Fruit fly (Drosophila melanogaster) whole organism, adult: ENCODE results near the gene Os-C.

Source experiments
- CG11617 ChIP-seq: fragments of 200-800 bp; sonication (Bioruptor generic); optimal IDR thresholded peaks from 2 replicates; lab custom pipeline; 2017; ENCODE audit warnings: mild to moderate bottlenecking, missing biosample characterization, missing genetic modification reagents, missing genetic modification characterization
- CG12768 ChIP-seq: fragments of 200-800 bp; sonication (Bioruptor generic); optimal IDR thresholded peaks from 2 replicates; lab custom pipeline; 2017; ENCODE audit warnings: missing biosample characterization, missing genetic modification characterization, mild to moderate bottlenecking, moderate library complexity, missing genetic modification reagents
- CG14711 ChIP-seq: fragments of 200-800 bp; sonication (Bioruptor generic); optimal IDR thresholded peaks from 2 replicates; lab custom pipeline; 2018; ENCODE audit warnings: missing biosample characterization, mild to moderate bottlenecking, missing genetic modification characterization, moderate library complexity
- CG1620 ChIP-seq: fragments of 200-800 bp; sonication (Bioruptor generic); optimal IDR thresholded peaks from 2 replicates; lab custom pipeline; 2016; ENCODE audit warnings: missing biosample characterization, missing genetic modification characterization
- CG33017 ChIP-seq: fragments of 200-800 bp; sonication (Bioruptor generic); optimal IDR thresholded peaks from 2 replicates; lab custom pipeline; 2018; ENCODE audit warnings: missing biosample characterization, mild to moderate bottlenecking, missing genetic modification characterization, moderate library complexity
- CG5204 ChIP-seq: fragments of 200-800 bp; sonication (Bioruptor generic); optimal IDR thresholded peaks from 2 replicates; lab custom pipeline; 2016; ENCODE audit warnings: missing biosample characterization, missing genetic modification characterization
- CG7045 ChIP-seq: fragments of 200-800 bp; sonication (Bioruptor generic); optimal IDR thresholded peaks from 2 replicates; lab custom pipeline; 2017; ENCODE audit warnings: missing biosample characterization, mild to moderate bottlenecking, missing genetic modification characterization
- CG7101 ChIP-seq: fragments of 200-800 bp; sonication (Bioruptor generic); optimal IDR thresholded peaks from 2 replicates; lab custom pipeline; 2018; ENCODE audit warnings: missing biosample characterization, mild to moderate bottlenecking, missing genetic modification characterization, moderate library complexity
- Clk ChIP-seq: fragments of 200-800 bp; sonication (Bioruptor generic); optimal IDR thresholded peaks from 2 replicates; lab custom pipeline; 2017; ENCODE audit warnings: missing biosample characterization, missing genetic modification characterization
- Crg-1 ChIP-seq: fragments of 200-800 bp; sonication (Bioruptor generic); optimal IDR thresholded peaks from 2 replicates; lab custom pipeline; 2016; ENCODE audit warnings: missing biosample characterization, missing genetic modification characterization
- Hr96 ChIP-seq: fragments of 200-800 bp; sonication (Bioruptor generic); optimal IDR thresholded peaks from 2 replicates; lab custom pipeline; 2016; ENCODE audit warnings: missing biosample characterization, missing genetic modification characterization
- Mnt ChIP-seq: fragments of 200-800 bp; sonication (Bioruptor generic); optimal IDR thresholded peaks from 2 replicates; lab custom pipeline; 2016; ENCODE audit warnings: missing biosample characterization, mild to moderate bottlenecking, missing genetic modification characterization
- bab1 ChIP-seq: fragments of 200-800 bp; sonication (Bioruptor generic); optimal IDR thresholded peaks from 3 replicates; lab custom pipeline; 2019; ENCODE audit warnings: missing biosample characterization, mild to moderate bottlenecking, missing genetic modification characterization, moderate library complexity
- cic ChIP-seq: fragments of 200-800 bp; sonication (Bioruptor generic); optimal IDR thresholded peaks from 2 replicates; lab custom pipeline; 2017; ENCODE audit warnings: missing biosample characterization, mild to moderate bottlenecking, missing genetic modification characterization, moderate library complexity
- cnc ChIP-seq, 2 experiments: fragments of >200 bp; optimal IDR thresholded peaks; 2 replicates each; lab custom pipeline; 2017
- kay ChIP-seq: fragments of 200-800 bp; sonication (Bioruptor generic); peaks from one replicate; lab custom pipeline; 2016; ENCODE audit warnings: missing biosample characterization, missing genetic modification characterization, borderline replicate concordance
- ovo ChIP-seq: fragments of 200-800 bp; sonication (Bioruptor generic); optimal IDR thresholded peaks from 2 replicates; lab custom pipeline; 2016; ENCODE audit warnings: missing biosample characterization, missing genetic modification characterization
- pad ChIP-seq: fragments of 200-800 bp; sonication (Bioruptor generic); optimal IDR thresholded peaks from 3 replicates; lab custom pipeline; 2017; ENCODE audit warnings: missing biosample characterization, missing genetic modification characterization, mild to moderate bottlenecking, moderate library complexity, missing genetic modification reagents
- tj ChIP-seq: fragments of 200-800 bp; sonication (Bioruptor generic); optimal IDR thresholded peaks from 3 replicates; lab custom pipeline; 2017; ENCODE audit warnings: missing biosample characterization, mild to moderate bottlenecking, missing genetic modification characterization, moderate library complexity
- toe ChIP-seq: fragments of 200-800 bp; sonication (Bioruptor generic); optimal IDR thresholded peaks from 2 replicates; lab custom pipeline; 2016; ENCODE audit warnings: missing biosample characterization, missing genetic modification characterization

The Os-C gene

dm6 chr3R:7954477-7954876, 24.3 kb upstream of the Os-C start:
- TF ChIP-seq cic (GFP tag; lab: Kevin White, UChicago) (no peak), tj (no peak), toe (GFP tag; lab: Kevin White, UChicago) (no peak), pad (GFP tag; lab: Kevin White, UChicago) (no peak), Crg-1 (GFP tag; lab: Kevin White, UChicago) (no peak), kay (GFP tag; lab: Kevin White, UChicago) (no peak), CG1620 (no peak), CG11617 (GFP tag; lab: Kevin White, UChicago) (no peak), CG12768 (GFP tag; lab: Kevin White, UChicago) (no peak), CG7045 (no peak), Clk (GFP tag; lab: Kevin White, UChicago) (no peak), cnc (optimal IDR thresholded peaks at IDR 0.05; lab: Kevin White, UChicago) (no peak), Mnt (no peak)

DNA sequence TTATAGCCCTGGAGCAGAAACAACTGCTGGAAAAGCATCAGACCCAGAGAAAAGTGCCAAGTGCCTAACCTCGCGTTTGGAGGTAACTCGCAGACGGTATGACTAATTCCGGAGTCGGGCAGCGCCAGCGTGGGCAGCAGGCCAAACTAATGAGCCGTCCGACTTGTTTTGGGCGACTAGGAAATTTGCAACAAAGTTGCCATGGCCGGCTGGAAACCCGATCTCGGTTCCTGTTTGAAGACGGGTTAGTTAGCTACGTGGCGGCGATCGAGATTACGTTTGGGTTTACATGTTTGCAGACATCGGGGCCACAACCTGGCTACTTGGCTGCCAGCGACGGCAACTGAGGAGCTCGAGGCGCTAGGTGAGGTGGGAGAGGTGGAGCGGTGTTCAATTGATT, 21.8 kb upstream of the Os-C start:
- no peak for TF ChIP-seq Hr96 (GFP tag; lab: Kevin White, UChicago)
- TF ChIP-seq toe (GFP tag; lab: Kevin White, UChicago), result no peak
- no peak for TF ChIP-seq CG5204
- no peak for TF ChIP-seq CG7045
- TF ChIP-seq CG12768 (GFP tag; lab: Kevin White, UChicago), result no peak
- TF ChIP-seq Crg-1 (GFP tag; lab: Kevin White, UChicago), result no peak
- no peak for TF ChIP-seq CG7101 (tag; lab: Kevin White, UChicago)

- no peak for TF ChIP-seq pad (GFP tag; lab: Kevin White, UChicago)
- no peak for TF ChIP-seq CG12768 (GFP tag; lab: Kevin White, UChicago)
Observed at dm6 chr3R:7961348-7961747, 17.4 kb upstream of the Os-C start.

DNA sequence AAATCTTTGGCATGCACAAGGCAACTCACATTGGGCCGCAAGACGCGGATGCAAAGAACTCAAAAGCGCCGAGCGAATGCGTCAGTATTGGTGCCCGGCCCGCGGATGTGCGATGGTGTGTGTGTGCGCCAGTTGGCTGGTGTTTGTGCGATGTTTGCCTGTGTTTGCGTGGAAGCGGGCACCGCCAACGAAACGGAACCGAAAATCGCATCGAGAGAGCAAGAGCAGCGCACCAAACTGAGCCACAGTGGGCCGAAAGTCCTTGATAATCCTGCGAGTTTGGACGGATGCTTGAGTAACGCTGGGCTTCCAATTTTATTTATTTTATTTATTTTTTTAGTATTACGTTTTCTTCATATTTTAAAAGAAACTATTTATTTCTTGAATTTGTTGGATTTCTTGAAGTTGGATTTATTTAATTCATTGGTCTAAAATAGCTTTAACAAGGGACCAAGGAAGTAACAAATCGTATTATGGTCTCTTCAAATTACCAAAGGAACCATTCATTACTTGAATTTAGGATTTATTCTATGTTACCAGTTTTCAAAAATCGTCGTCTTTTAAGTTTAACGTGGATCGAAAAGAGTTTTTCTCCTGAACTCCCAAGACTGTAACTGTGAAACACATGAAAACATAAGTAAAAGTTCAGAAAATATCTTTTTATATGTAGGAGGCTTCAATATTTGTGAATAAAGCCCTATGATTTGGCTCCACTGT, 15.8 kb upstream of the Os-C start:
- TF ChIP-seq bab1 (GFP tag; lab: Kevin White, UChicago) (no peak), CG33017 (no peak), ovo (GFP tag; lab: Kevin White, UChicago) (no peak), pad (GFP tag; lab: Kevin White, UChicago) (peak; percentile 13), CG5204 (peak; percentile 56), Hr96 (GFP tag; lab: Kevin White, UChicago) (peak; percentile 2), cnc (optimal IDR thresholded peaks at IDR 0.05; lab: Kevin White, UChicago) (no peak), kay (GFP tag; lab: Kevin White, UChicago) (no peak), Mnt (peak; percentile 69), Clk (GFP tag; lab: Kevin White, UChicago) (no peak), Crg-1 (GFP tag; lab: Kevin White, UChicago) (no peak), cic (GFP tag; lab: Kevin White, UChicago) (no peak), CG7101 (tag; lab: Kevin White, UChicago) (no peak), CG14711 (no peak), CG1620 (no peak), tj (peak; percentile 3), CG7045 (peak; percentile 43), toe (GFP tag; lab: Kevin White, UChicago) (peak; percentile 16), CG11617 (GFP tag; lab: Kevin White, UChicago) (peak; percentile 75), CG12768 (GFP tag; lab: Kevin White, UChicago) (peak; percentile 34)

DNA sequence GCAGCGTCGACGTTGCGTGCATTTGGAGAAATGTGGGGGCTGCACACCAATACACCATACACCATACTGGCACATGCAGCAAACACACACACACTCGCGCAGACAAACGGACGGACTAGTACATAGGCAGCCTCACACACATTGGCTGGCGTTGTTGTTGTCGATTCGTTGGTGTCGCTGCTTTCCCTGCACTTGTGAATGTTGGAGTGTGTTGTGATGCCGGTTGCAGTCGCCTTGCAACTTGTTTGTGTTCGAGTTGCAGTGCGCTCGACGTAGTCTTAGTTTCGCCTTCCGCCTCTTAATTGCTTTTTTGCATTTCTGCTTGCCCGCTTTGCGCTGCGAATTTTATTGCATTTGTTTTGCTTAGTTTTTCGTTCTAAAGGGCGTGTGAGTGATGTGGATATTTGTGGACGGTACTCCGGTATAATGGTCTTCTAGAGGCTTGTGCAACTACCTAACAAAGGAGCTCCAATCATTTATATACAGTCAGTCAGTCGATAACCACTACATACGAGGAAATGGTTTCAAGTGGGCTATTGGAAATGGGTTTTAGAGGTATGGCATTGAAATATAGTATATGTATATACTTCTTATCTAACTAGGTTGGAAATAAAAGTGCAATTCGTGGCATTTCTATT, 15.1 kb upstream of the Os-C start:
- no peak for TF ChIP-seq Hr96 (GFP tag; lab: Kevin White, UChicago)
- no peak for TF ChIP-seq CG5204
- peak; percentile 5 for TF ChIP-seq tj
- TF ChIP-seq Mnt, result peak; percentile 66
- TF ChIP-seq CG7101 (tag; lab: Kevin White, UChicago), result no peak
- TF ChIP-seq cic (GFP tag; lab: Kevin White, UChicago), result peak; percentile 40
- TF ChIP-seq cnc (optimal IDR thresholded peaks at IDR 0.05; lab: Kevin White, UChicago), result no peak
- peak; percentile 15 for TF ChIP-seq bab1 (GFP tag; lab: Kevin White, UChicago)
- TF ChIP-seq CG11617 (GFP tag; lab: Kevin White, UChicago), result no peak
- TF ChIP-seq ovo (GFP tag; lab: Kevin White, UChicago), result no peak
- TF ChIP-seq kay (GFP tag; lab: Kevin White, UChicago), result peak; percentile 79
- TF ChIP-seq CG33017, result no peak
- no peak for TF ChIP-seq toe (GFP tag; lab: Kevin White, UChicago)

DNA sequence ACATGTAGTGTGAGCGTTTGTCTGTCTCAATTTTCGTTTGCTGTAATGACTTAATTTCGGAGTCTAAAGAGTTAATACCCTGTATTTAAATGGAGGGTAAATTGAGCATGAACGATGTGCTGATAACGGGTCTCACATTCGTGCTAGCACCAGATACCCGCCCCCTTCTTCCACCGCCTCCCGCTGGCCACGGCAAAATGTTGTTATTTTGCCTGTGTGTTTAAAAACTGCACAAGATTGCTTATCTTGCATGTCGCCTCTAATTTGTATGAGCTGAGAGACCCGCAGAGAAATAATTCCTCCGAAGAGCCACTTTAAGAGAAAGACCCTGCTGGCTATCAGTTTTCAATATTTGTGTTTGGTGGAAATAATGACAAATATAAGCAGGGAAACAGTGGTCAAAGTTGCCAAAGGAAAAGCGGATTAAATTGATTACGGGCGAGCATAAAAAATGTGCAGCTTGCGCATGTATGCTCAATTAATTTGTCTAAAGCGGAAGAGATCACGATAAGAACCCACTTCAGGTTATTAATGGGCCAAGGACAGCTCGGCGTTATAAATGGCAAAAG, 13.9 kb upstream of the Os-C start:
- TF ChIP-seq CG14711, result no peak
- no peak for TF ChIP-seq Hr96 (GFP tag; lab: Kevin White, UChicago)
- TF ChIP-seq Mnt, result peak; percentile 70
- TF ChIP-seq pad (GFP tag; lab: Kevin White, UChicago), result no peak
- no peak for TF ChIP-seq bab1 (GFP tag; lab: Kevin White, UChicago)
- peak; percentile 19 for TF ChIP-seq Crg-1 (GFP tag; lab: Kevin White, UChicago)
- peak; percentile 16 for TF ChIP-seq CG33017
- no peak for TF ChIP-seq cnc (optimal IDR thresholded peaks at IDR 0.05; lab: Kevin White, UChicago)
- TF ChIP-seq Clk (GFP tag; lab: Kevin White, UChicago), result no peak
- TF ChIP-seq cic (GFP tag; lab: Kevin White, UChicago), result peak; percentile 77
- peak; percentile 84 for TF ChIP-seq tj
- no peak for TF ChIP-seq CG5204
- no peak for TF ChIP-seq kay (GFP tag; lab: Kevin White, UChicago)
- TF ChIP-seq CG1620, result no peak
